Worm (Caenorhabditis elegans): ENCODE measurements around the gene F35A5.1.

The F35A5.1 gene

ce11 chrX:3853901-3854300 lies 46.6 kb downstream of the F35A5.1 start:
- TF ChIP-seq lin-40 (tag; optimal IDR thresholded peaks at IDR 0.05) (no peak), F57A8.1 (GFP tag; optimal IDR thresholded peaks at IDR 0.05) (no peak), atf-7 (tag; optimal IDR thresholded peaks at IDR 0.05) (no peak), K12H6.12 (tag; optimal IDR thresholded peaks at IDR 0.05) (no peak)

DNA sequence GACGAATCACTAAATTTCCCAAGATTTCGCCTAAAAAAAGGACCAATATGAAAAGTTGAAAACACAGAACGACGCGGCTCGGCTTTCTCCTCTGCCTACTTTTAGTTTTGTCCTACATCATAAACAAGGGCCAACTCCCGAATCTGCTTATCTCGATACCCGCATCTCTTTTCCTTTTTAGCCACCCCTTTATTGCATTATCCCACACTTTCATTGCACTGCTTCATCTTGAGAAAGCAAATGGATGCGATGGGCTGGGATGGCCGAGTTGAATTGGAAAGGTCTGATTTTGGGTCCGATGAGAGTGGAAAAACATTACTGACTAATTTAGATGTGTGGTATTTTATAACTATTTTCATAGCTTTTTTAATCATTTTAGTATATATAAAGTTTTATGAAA lies 48.5 kb downstream of the F35A5.1 start:
- TF ChIP-seq B0336.3 (GFP tag; IDR thresholded peaks at IDR 0.05) (no peak), D2030.7 (GFP tag; IDR thresholded peaks at IDR 0.05) (no peak), F52B5.7 (tag; optimal IDR thresholded peaks at IDR 0.05) (no peak), dpl-1 (GFP tag; optimal IDR thresholded peaks at IDR 0.05) (no peak)

DNA sequence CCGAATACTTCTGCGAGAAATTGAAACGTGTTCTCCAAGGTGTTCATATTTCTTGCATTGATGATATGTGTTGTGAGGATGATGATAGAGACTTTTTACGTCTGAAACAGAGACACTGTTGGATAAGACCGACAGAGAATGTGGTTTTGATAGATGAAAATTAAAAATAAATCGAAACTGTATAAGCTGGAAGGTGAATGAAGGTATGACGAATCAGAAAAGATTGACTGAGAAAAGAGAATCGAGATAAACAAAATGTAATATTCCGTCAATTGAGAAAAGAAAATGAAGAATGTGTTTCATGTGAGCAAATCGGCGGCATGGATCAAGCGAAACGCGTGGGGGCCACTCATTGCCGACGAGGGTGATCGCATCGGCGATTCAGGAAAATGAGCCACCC lies 50.4 kb downstream of the F35A5.1 start, which contains the start of gene ceh-18:
TSS of gene ceh-18 (minus strand) at position 101 of the 400 bp plus-strand sequence.
- no peak for TF ChIP-seq ztf-6 (GFP tag; IDR thresholded peaks at IDR 0.05)
- no peak for TF ChIP-seq nhr-80 (tag; optimal IDR thresholded peaks at IDR 0.05)
- 0 out of 2 replicates have a peak, but pooled peaks have one; percentile 44 for TF ChIP-seq zfh-2 (GFP tag; conservative IDR thresholded peaks at IDR 0.05)

DNA sequence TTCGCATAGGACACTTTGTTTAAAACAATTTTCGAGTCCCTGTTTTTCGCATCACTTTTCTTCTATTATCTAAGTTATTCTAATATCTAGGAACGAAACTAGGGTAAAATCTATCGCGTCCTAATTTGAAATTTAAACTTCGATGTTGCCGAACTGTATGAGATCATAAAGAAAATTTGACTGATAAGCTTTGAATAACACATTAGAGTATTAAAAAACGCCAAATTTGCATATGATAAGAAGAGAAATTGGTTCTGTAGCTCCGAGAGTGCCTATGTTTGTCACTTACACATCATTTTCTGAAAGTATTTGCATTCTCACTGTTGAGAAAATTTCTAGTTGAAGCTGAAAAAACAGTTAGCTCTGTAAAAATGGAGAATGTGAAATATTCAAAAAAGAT lies 51.1 kb downstream of the F35A5.1 start:
- TF ChIP-seq B0336.3 (GFP tag; IDR thresholded peaks at IDR 0.05) (no peak), ZK185.1 (tag; optimal IDR thresholded peaks at IDR 0.05; ENCODE audit: poor library complexity, severe bottlenecking) (no peak), lin-35 (GFP tag; optimal IDR thresholded peaks at IDR 0.05) (no peak), ztf-22 (GFP tag; optimal IDR thresholded peaks at IDR 0.05) (no peak), pha-4 (tag; optimal IDR thresholded peaks at IDR 0.05) (no peak), nhr-90 (tag; optimal IDR thresholded peaks at IDR 0.05) (no peak), mes-4 (tag; optimal IDR thresholded peaks at IDR 0.05) (no peak), C17E4.6 (GFP tag; IDR thresholded peaks at IDR 0.05) (no peak), snpc-1.1 (tag; optimal IDR thresholded peaks at IDR 0.05; ENCODE audit: insufficient read depth) (no peak), madf-8 (GFP tag; conservative IDR thresholded peaks at IDR 0.05) (no peak), F49E8.2 (tag; optimal IDR thresholded peaks at IDR 0.05; ENCODE audit: insufficient read depth) (no peak), egrh-3 (GFP tag; IDR thresholded peaks at IDR 0.05) (no peak), egl-44 (GFP tag; IDR thresholded peaks at IDR 0.05) (no peak), let-607 (tag; optimal IDR thresholded peaks at IDR 0.05) (no peak), sdz-38 (tag; optimal IDR thresholded peaks at IDR 0.05) (no peak)

- no peak for TF ChIP-seq xnd-1 (tag; optimal IDR thresholded peaks at IDR 0.05)
- no peak for TF ChIP-seq bed-2 (GFP tag; IDR thresholded peaks at IDR 0.05)
- no peak for TF ChIP-seq attf-3 (GFP tag; conservative IDR thresholded peaks at IDR 0.05)
- no peak for TF ChIP-seq snpc-4 (GFP tag; optimal IDR thresholded peaks at IDR 0.05)
- no peak for TF ChIP-seq snpc-4 (tag; optimal IDR thresholded peaks at IDR 0.05)
- no peak for TF ChIP-seq F23B12.7 (tag; optimal IDR thresholded peaks at IDR 0.05; ENCODE audit: insufficient read depth)
- TF ChIP-seq ama-1 (optimal IDR thresholded peaks at IDR 0.05), result no peak
- no peak for TF ChIP-seq ama-1 (GFP tag; optimal IDR thresholded peaks at IDR 0.05)
- TF ChIP-seq lsy-27 (tag; optimal IDR thresholded peaks at IDR 0.05; ENCODE audit: borderline replicate concordance, insufficient read depth), result no peak
- TF ChIP-seq bed-1 (GFP tag; IDR thresholded peaks at IDR 0.05), result no peak
- no peak for TF ChIP-seq ceh-58 (GFP tag; IDR thresholded peaks at IDR 0.05)
- TF ChIP-seq athp-1 (tag; optimal IDR thresholded peaks at IDR 0.05), result no peak
These were observed 52.2 kb downstream of the F35A5.1 start for ce11 chrX:3859449-3859848.
